Worm (Caenorhabditis elegans) whole organism, late embryonic: ENCODE results near the gene plpp-1.3.

Source experiments
- K02D7.2 ChIP-seq: sonication (generic microtip); optimal IDR thresholded peaks from 2 replicates; lab custom pipeline; 2017; ENCODE audit warnings: mild to moderate bottlenecking, missing genetic modification characterization, missing compliant biosample characterization
- K09A11.1 ChIP-seq: sonication (generic microtip); optimal IDR thresholded peaks from 2 replicates; lab custom pipeline; 2017; ENCODE audit warnings: antibody characterized with exemption, mild to moderate bottlenecking, missing genetic modification characterization, missing compliant biosample characterization; ENCODE audit not compliant: insufficient read depth
- T23F11.4 ChIP-seq: fragments of 200-800 bp; sonication (Bioruptor generic); optimal IDR thresholded peaks from 2 replicates; lab custom pipeline; 2018; ENCODE audit warnings: mild to moderate bottlenecking, missing genetic modification characterization, missing compliant biosample characterization
- Y22D7AL.16 ChIP-seq: sonication (generic microtip); optimal IDR thresholded peaks from 2 replicates; lab custom pipeline; 2016; ENCODE audit warnings: missing genetic modification characterization, missing compliant biosample characterization
- ceh-18 ChIP-seq: sonication (generic microtip); optimal IDR thresholded peaks from 2 replicates; lab custom pipeline; 2016; ENCODE audit warnings: missing genetic modification characterization, missing compliant biosample characterization
- ceh-19 ChIP-seq: fragments of 200-800 bp; sonication (Bioruptor generic); optimal IDR thresholded peaks from 2 replicates; lab custom pipeline; 2018; ENCODE audit warnings: mild to moderate bottlenecking, missing genetic modification characterization, missing compliant biosample characterization
- ceh-2 ChIP-seq: sonication (generic microtip); optimal IDR thresholded peaks from 2 replicates; lab custom pipeline; 2016; ENCODE audit warnings: missing genotype, missing genetic modification characterization, missing compliant biosample characterization
- ceh-24 ChIP-seq: sonication (generic microtip); optimal IDR thresholded peaks from 2 replicates; lab custom pipeline; 2016; ENCODE audit warnings: mild to moderate bottlenecking, missing genetic modification characterization, missing compliant biosample characterization
- ceh-30 ChIP-seq: fragments of 150-350 bp; optimal IDR thresholded peaks from 2 replicates; lab custom pipeline; 2014; ENCODE audit warnings: missing biosample characterization, missing genetic modification characterization
- ceh-31 ChIP-seq: sonication (generic microtip); optimal IDR thresholded peaks from 2 replicates; lab custom pipeline; 2016; ENCODE audit warnings: missing genetic modification characterization, missing compliant biosample characterization
- ceh-45 ChIP-seq: fragments of 200-800 bp; sonication (Bioruptor generic); IDR thresholded peaks from 2 replicates; pipeline ENCODE4 v1.3.6; 2022; ENCODE audit warnings: missing genetic modification reagents, missing genetic modification characterization, missing compliant biosample characterization
- ceh-6 ChIP-seq: fragments of 200-800 bp; sonication (Bioruptor generic); optimal IDR thresholded peaks from 2 replicates; lab custom pipeline; 2018; ENCODE audit warnings: mild to moderate bottlenecking, missing genetic modification characterization, missing compliant biosample characterization
- dmd-4 ChIP-seq: sonication (generic microtip); optimal IDR thresholded peaks from 2 replicates; lab custom pipeline; 2016; ENCODE audit warnings: borderline replicate concordance, missing genetic modification characterization, missing compliant biosample characterization
- elt-2 ChIP-seq: sonication (generic microtip); optimal IDR thresholded peaks from 2 replicates; lab custom pipeline; 2016; ENCODE audit warnings: missing genetic modification reagents, missing genetic modification characterization, missing compliant biosample characterization
- elt-4 ChIP-seq: sonication (generic microtip); optimal IDR thresholded peaks from 2 replicates; lab custom pipeline; 2016; ENCODE audit warnings: missing genetic modification characterization, missing compliant biosample characterization
- fkh-10 ChIP-seq: fragments of 150-350 bp; optimal IDR thresholded peaks from 2 replicates; lab custom pipeline; 2014; ENCODE audit warnings: missing biosample characterization, missing genetic modification reagents, missing genetic modification characterization
- fkh-6 ChIP-seq: sonication (generic microtip); optimal IDR thresholded peaks from 2 replicates; lab custom pipeline; 2016; ENCODE audit warnings: missing genetic modification characterization, missing compliant biosample characterization
- gmeb-2 ChIP-seq: sonication (generic microtip); optimal IDR thresholded peaks from 2 replicates; lab custom pipeline; 2016; ENCODE audit warnings: missing genetic modification characterization, inconsistent platforms, missing compliant biosample characterization
- hlh-13 ChIP-seq: fragments of 200-800 bp; sonication (Bioruptor generic); optimal IDR thresholded peaks from 2 replicates; lab custom pipeline; 2018; ENCODE audit warnings: mild to moderate bottlenecking, missing genetic modification characterization, missing compliant biosample characterization
- hlh-30 ChIP-seq: sonication (generic microtip); optimal IDR thresholded peaks from 2 replicates; lab custom pipeline; 2017; ENCODE audit warnings: antibody characterized with exemption, missing genetic modification characterization, missing compliant biosample characterization; ENCODE audit not compliant: insufficient read depth
- hlh-6 ChIP-seq: sonication (generic microtip); optimal IDR thresholded peaks from 2 replicates; lab custom pipeline; 2016; ENCODE audit warnings: missing genotype, missing genetic modification characterization, missing compliant biosample characterization
- lin-11 ChIP-seq: fragments of 200-800 bp; sonication (Bioruptor generic); optimal IDR thresholded peaks from 2 replicates; lab custom pipeline; 2018; ENCODE audit warnings: mild to moderate bottlenecking, missing genetic modification characterization, missing compliant biosample characterization
- madf-2 ChIP-seq: sonication (generic microtip); optimal IDR thresholded peaks from 2 replicates; lab custom pipeline; 2017; ENCODE audit warnings: missing genetic modification characterization, missing compliant biosample characterization
- mec-3 ChIP-seq: sonication (generic microtip); optimal IDR thresholded peaks from 2 replicates; lab custom pipeline; 2016; ENCODE audit warnings: borderline replicate concordance, missing genetic modification characterization, missing compliant biosample characterization
- nhr-232 ChIP-seq: sonication (generic microtip); optimal IDR thresholded peaks from 2 replicates; lab custom pipeline; 2016; ENCODE audit warnings: missing genetic modification characterization, missing compliant biosample characterization
- npax-4 ChIP-seq: sonication (generic microtip); optimal IDR thresholded peaks from 2 replicates; lab custom pipeline; 2016; ENCODE audit warnings: missing genetic modification characterization, missing compliant biosample characterization
- pag-3 ChIP-seq: sonication (generic microtip); optimal IDR thresholded peaks from 2 replicates; lab custom pipeline; 2016; ENCODE audit warnings: missing compliant biosample characterization, missing genetic modification characterization, borderline replicate concordance
- pax-1 ChIP-seq: fragments of 150-350 bp; optimal IDR thresholded peaks from 2 replicates; lab custom pipeline; 2014; ENCODE audit warnings: missing biosample characterization, missing genetic modification characterization
- pha-2 ChIP-seq: sonication (generic microtip); optimal IDR thresholded peaks from 2 replicates; lab custom pipeline; 2017; ENCODE audit warnings: mild to moderate bottlenecking, missing genetic modification characterization, missing compliant biosample characterization
- pqm-1 ChIP-seq: sonication (generic microtip); optimal IDR thresholded peaks from 2 replicates; lab custom pipeline; 2016; ENCODE audit warnings: missing genetic modification characterization, missing compliant biosample characterization
- pros-1 ChIP-seq: fragments of 150-350 bp; optimal IDR thresholded peaks from 2 replicates; lab custom pipeline; 2014; ENCODE audit warnings: missing biosample characterization, missing genetic modification reagents, missing genetic modification characterization
- ref-2 ChIP-seq: sonication (generic microtip); optimal IDR thresholded peaks from 2 replicates; lab custom pipeline; 2016; ENCODE audit warnings: missing genetic modification characterization, missing compliant biosample characterization
- rnt-1 ChIP-seq: sonication (generic microtip); optimal IDR thresholded peaks from 2 replicates; lab custom pipeline; 2016; ENCODE audit warnings: missing genetic modification characterization, missing compliant biosample characterization
- sdc-2 ChIP-seq: sonication (generic microtip); optimal IDR thresholded peaks from 2 replicates; lab custom pipeline; 2016; ENCODE audit warnings: missing genotype, missing genetic modification characterization, missing compliant biosample characterization
- tbx-7 ChIP-seq: sonication (generic microtip); optimal IDR thresholded peaks from 2 replicates; lab custom pipeline; 2016; ENCODE audit warnings: missing genotype, missing genetic modification characterization, missing compliant biosample characterization
- ttx-3 ChIP-seq: sonication (generic microtip); optimal IDR thresholded peaks from 2 replicates; lab custom pipeline; 2016; ENCODE audit warnings: missing genetic modification reagents, missing genetic modification characterization, missing compliant biosample characterization
- unc-55 ChIP-seq: sonication (generic microtip); optimal IDR thresholded peaks from 2 replicates; lab custom pipeline; 2017; ENCODE audit warnings: missing biosample characterization, missing genetic modification reagents, missing genetic modification characterization
- zip-5 ChIP-seq: sonication (generic microtip); optimal IDR thresholded peaks from 2 replicates; lab custom pipeline; 2016; ENCODE audit warnings: missing genetic modification characterization, missing compliant biosample characterization
- ztf-16 ChIP-seq: sonication (generic microtip); optimal IDR thresholded peaks from 2 replicates; lab custom pipeline; 2017; ENCODE audit warnings: missing genetic modification characterization, missing compliant biosample characterization

plpp-1.3 gene

DNA sequence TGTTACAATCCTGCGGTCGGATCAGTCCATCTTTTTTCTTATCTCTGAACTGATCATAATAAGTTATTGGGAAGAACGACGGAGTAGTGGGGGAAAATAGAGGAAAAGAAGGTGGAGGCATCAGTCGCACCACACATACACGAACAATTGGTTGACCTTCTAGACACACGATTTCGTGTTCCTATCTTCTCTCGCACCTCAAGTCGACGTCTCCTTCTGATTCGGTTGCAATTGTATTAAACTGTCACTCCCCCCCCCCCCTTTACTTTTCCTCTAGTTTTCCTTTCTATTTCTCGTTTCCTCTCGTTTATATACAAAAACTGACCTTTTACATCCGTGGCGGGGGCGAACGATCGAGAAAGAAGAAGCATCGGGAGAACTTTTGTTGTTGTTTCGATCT lies 3.9 kb upstream of the plpp-1.3 start:
- TF ChIP-seq fkh-10 (GFP tag; lab: Kevin White, UChicago) (no peak), unc-55 (GFP tag; lab: Kevin White, UChicago) (peak; percentile 7)
- TF ChIP-seq, all 69 proteins: peak for 1

DNA sequence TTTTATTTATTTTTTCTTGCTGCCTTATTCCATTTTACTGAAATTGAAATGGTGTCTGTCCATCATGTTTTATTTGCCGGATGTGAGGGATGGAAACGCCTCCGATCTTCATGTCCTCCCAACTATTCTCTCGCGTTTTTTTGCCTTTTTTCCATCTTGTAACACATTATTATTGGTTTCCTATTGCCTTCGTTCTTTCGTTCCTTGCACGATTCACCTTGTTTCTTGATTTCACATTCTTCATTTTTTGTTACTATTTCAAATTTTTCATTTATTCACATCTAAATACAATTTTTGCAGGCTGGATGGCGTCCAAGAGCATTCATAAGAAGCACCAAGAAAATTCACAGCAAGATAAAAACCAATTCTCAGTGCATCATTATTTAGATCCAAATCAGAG lies 3.5 kb upstream of the plpp-1.3 start, which contains the start of gene yap-1:
yap-1 (plus strand) TSS at position 301 of the 400 bp plus-strand sequence.
- TF ChIP-seq npax-4 (tag; lab: Kevin White, UChicago) (no peak), K02D7.2 (tag; lab: Kevin White, UChicago) (no peak), tbx-7 (tag; lab: Kevin White, UChicago) (no peak), lin-11 (tag; lab: Kevin White, UChicago) (no peak)

DNA sequence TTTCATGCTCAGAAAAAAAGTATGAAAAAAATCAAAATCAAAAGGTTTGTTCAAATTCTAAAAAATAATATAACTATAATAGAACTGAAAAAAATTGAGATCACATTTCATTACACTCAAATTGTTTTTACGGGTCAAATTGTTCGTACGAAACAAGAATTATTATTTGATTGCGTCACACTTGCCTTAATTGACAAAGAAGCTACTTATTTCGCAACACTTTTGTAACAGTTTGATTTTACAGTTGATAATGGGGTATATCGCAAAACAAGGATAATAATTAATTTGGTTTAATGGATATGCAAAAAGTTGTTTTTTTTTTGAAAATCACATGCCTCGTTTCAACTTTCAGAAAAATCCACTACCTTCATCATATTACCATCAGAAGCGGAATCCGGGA lies 3.1 kb upstream of the plpp-1.3 start:
- no peak for TF ChIP-seq ceh-45
- TF ChIP-seq elt-2 (tag; lab: Kevin White, UChicago), result no peak
- no peak for TF ChIP-seq ceh-31 (tag; lab: Kevin White, UChicago)
- no peak for TF ChIP-seq hlh-6
- no peak for TF ChIP-seq K09A11.1 (tag; lab: Kevin White, UChicago)
- no peak for TF ChIP-seq rnt-1 (tag; lab: Kevin White, UChicago)
- no peak for TF ChIP-seq ceh-30 (tag; lab: Kevin White, UChicago)
- no peak for TF ChIP-seq mec-3 (tag; lab: Kevin White, UChicago)
- TF ChIP-seq pros-1 (tag; lab: Kevin White, UChicago), result no peak
- no peak for TF ChIP-seq hlh-30
- TF ChIP-seq gmeb-2 (tag; lab: Kevin White, UChicago), result no peak
- no peak for TF ChIP-seq ceh-19 (GFP tag; lab: Kevin White, UChicago)
- no peak for TF ChIP-seq ztf-16

DNA sequence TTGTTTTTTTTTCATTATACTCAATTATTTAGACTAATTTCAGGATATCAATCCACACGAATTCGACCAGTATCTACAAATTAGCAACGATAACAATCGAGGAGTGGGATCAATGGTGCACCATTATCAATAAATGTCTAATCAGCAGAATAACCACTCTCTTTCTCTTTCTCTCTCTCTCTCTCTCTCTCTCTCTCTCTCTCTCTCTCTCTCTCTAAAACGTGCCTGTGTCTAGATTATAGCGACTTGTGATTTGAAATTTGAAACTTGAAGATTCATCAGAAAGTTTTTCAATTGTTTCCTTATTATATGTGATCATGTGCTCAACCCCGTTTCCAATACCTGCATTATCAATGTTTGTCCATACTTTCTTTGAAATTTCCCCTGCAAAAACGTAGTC lies 864 bp upstream of the plpp-1.3 start:
- no peak for TF ChIP-seq pha-2 (tag; lab: Kevin White, UChicago)
- TF ChIP-seq pqm-1 (tag; lab: Kevin White, UChicago), result no peak
- no peak for TF ChIP-seq ceh-2 (tag; lab: Kevin White, UChicago)
- TF ChIP-seq zip-5, result no peak
- no peak for TF ChIP-seq npax-4 (tag; lab: Kevin White, UChicago)
- TF ChIP-seq ttx-3 (tag; lab: Kevin White, UChicago), result no peak
- TF ChIP-seq elt-2 (tag; lab: Kevin White, UChicago), result peak; percentile 78

DNA sequence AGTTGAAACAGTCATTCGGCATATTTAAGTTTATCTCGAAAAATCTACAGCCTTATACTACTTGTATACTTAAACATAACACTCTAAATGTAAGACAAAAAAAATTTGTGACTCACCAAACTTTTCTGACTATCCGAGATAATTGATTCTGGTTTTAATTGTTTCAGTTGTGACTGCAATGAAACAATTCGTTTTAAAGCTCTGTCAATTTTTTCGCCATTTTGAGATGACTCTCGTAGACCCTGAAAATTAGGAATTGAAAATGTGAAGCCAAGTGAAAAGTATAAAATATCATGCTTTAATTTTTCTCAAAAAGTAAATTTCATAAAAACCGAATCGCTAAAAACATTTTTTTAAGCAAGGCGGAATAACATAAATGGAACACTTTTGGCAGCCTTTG lies 9.2 kb downstream of the plpp-1.3 start:
- no peak for TF ChIP-seq nhr-232 (tag; lab: Kevin White, UChicago)

ce11 chrX:10711769-10712168 lies 16.7 kb downstream of the plpp-1.3 start, which contains the start of gene rhgf-1:
TSS of gene rhgf-1 (minus strand) at chrX:10711869.
- TF ChIP-seq pqm-1 (tag; lab: Kevin White, UChicago) (no peak), sdc-2 (tag; lab: Kevin White, UChicago) (no peak), elt-2 (tag; lab: Kevin White, UChicago) (no peak), madf-2 (no peak), hlh-6 (no peak), T23F11.4 (GFP tag; lab: Kevin White, UChicago) (no peak), ceh-31 (tag; lab: Kevin White, UChicago) (no peak), elt-4 (no peak), ceh-24 (no peak), pag-3 (tag; lab: Kevin White, UChicago) (no peak), hlh-13 (no peak), pros-1 (tag; lab: Kevin White, UChicago) (no peak), dmd-4 (tag; lab: Kevin White, UChicago) (no peak), ceh-6 (GFP tag; lab: Kevin White, UChicago) (no peak), fkh-6 (tag; lab: Kevin White, UChicago) (no peak), ceh-18 (tag; lab: Kevin White, UChicago) (no peak), Y22D7AL.16 (tag; lab: Kevin White, UChicago) (no peak), ref-2 (tag; lab: Kevin White, UChicago) (no peak), pax-1 (tag; lab: Kevin White, UChicago) (no peak)
